Worm (Caenorhabditis elegans): ENCODE results near the gene T22H9.1.

DNA sequence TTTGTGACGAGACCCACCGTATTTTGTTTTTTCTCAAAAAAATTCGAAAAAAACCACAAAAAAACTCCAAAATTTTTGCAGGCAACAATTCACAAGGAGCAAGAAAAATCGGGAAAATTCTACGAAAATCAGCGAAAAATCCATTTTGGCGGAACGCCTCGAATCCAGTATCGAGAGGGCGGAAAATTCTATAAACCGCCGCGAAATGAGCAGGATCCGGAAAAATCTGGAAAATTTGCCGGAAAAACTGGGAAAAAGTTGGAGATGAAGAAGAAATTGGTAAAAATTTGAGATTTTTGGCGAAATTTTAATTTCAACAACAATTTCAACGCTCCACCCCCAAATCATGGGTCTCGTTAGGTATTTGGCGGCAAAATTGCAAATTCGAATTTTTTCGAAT lies 502 bp downstream of the T22H9.1 start:
- TF ChIP-seq T22C8.4 (GFP tag; IDR thresholded peaks at IDR 0.05) (no peak), med-1 (GFP tag; optimal IDR thresholded peaks at IDR 0.05; ENCODE audit: insufficient read depth) (no peak)
